Worm (Caenorhabditis elegans) whole organism, L4 larva: ENCODE results near the gene trpp-11.

Experiments used
- D1046.2 ChIP-seq: fragments of 200-800 bp; sonication (Bioruptor generic); IDR thresholded peaks from 2 replicates; pipeline ENCODE4 v1.3.6; 2022; ENCODE audit warnings: missing genetic modification characterization, missing compliant biosample characterization
- F10B5.3 ChIP-seq: sonication (generic microtip); optimal IDR thresholded peaks from 2 replicates; lab custom pipeline; 2016; ENCODE audit warnings: mild to moderate bottlenecking, missing genetic modification characterization, missing compliant biosample characterization
- R02D3.7 ChIP-seq: fragments of 150-350 bp; sonication (generic microtip); optimal IDR thresholded peaks from 3 replicates; lab custom pipeline; 2014; ENCODE audit warnings: missing biosample characterization, missing genetic modification characterization
- T20F7.1 ChIP-seq: fragments of 200-800 bp; sonication (Bioruptor generic); optimal IDR thresholded peaks from 2 replicates; lab custom pipeline; 2018; ENCODE audit warnings: mild to moderate bottlenecking, missing genetic modification characterization, missing compliant biosample characterization
- T26A8.4 ChIP-seq: fragments of 200-800 bp; sonication (Bioruptor generic); IDR thresholded peaks from 2 replicates; pipeline ENCODE4 v1.3.6; 2022; ENCODE audit warnings: missing genetic modification characterization, missing compliant biosample characterization
- Y105C5A.15 ChIP-seq: fragments of 200-800 bp; sonication (Bioruptor generic); IDR thresholded peaks from 2 replicates; pipeline ENCODE4 v1.3.6; 2022; ENCODE audit warnings: missing genetic modification characterization, missing compliant biosample characterization
- Y48G9A.11 ChIP-seq: fragments of 200-800 bp; sonication (Bioruptor generic); IDR thresholded peaks from 2 replicates; pipeline ENCODE4 v1.3.6; 2022; ENCODE audit warnings: missing genetic modification reagents, missing genetic modification characterization, missing compliant biosample characterization
- Y75B8A.6 ChIP-seq: fragments of 200-800 bp; sonication (Bioruptor generic); IDR thresholded peaks from 2 replicates; pipeline ENCODE4 v1.3.6; 2022; ENCODE audit warnings: missing genetic modification reagents, missing genetic modification characterization, missing compliant biosample characterization
- ZK337.2 ChIP-seq: fragments of 200-800 bp; sonication (Bioruptor generic); IDR thresholded peaks from 2 replicates; pipeline ENCODE4 v1.3.6; 2022; ENCODE audit warnings: missing genetic modification reagents, missing genetic modification characterization, missing compliant biosample characterization
- aha-1 ChIP-seq: fragments of 150-350 bp; peaks from one replicate; lab custom pipeline; 2014; ENCODE audit warnings: missing biosample characterization, missing genetic modification characterization
- aly-2 ChIP-seq: sonication (generic microtip); optimal IDR thresholded peaks from 2 replicates; lab custom pipeline; 2018; ENCODE audit warnings: missing biosample characterization, missing genetic modification characterization
- daf-12 ChIP-seq: fragments of 150-350 bp; optimal IDR thresholded peaks from 2 replicates; lab custom pipeline; 2014; ENCODE audit warnings: missing biosample characterization, missing genetic modification reagents, missing genetic modification characterization
- dpl-1 ChIP-seq: fragments of 150-350 bp; optimal IDR thresholded peaks from 2 replicates; lab custom pipeline; 2014; ENCODE audit warnings: missing biosample characterization, missing genetic modification reagents, missing genetic modification characterization
- dve-1 ChIP-seq: sonication (generic microtip); optimal IDR thresholded peaks from 2 replicates; lab custom pipeline; 2017; ENCODE audit warnings: antibody characterized with exemption, mild to moderate bottlenecking, missing genetic modification characterization, missing compliant biosample characterization; ENCODE audit not compliant: insufficient read depth
- fkh-10 ChIP-seq: fragments of 150-350 bp; optimal IDR thresholded peaks from 2 replicates; lab custom pipeline; 2014; ENCODE audit warnings: missing biosample characterization, missing genetic modification reagents, missing genetic modification characterization
- hlh-11 ChIP-seq: fragments of 200-800 bp; sonication (Bioruptor generic); optimal IDR thresholded peaks from 2 replicates; lab custom pipeline; 2018; ENCODE audit warnings: mild to moderate bottlenecking, missing genetic modification characterization, missing compliant biosample characterization
- hmg-1.1 ChIP-seq: fragments of 200-800 bp; sonication (Bioruptor generic); IDR thresholded peaks from 2 replicates; pipeline ENCODE4 v1.3.6; 2022; ENCODE audit warnings: missing genetic modification reagents, missing genetic modification characterization, missing compliant biosample characterization
- lim-7 ChIP-seq: fragments of 200-800 bp; sonication (Bioruptor generic); IDR thresholded peaks from 2 replicates; pipeline ENCODE4 v1.3.6; 2022; ENCODE audit warnings: missing genetic modification characterization, missing compliant biosample characterization
- lin-29 ChIP-seq: fragments of 200-800 bp; sonication (Bioruptor generic); IDR thresholded peaks from 2 replicates; pipeline ENCODE4 v1.3.6; 2022; ENCODE audit warnings: missing genetic modification reagents, missing genetic modification characterization, missing compliant biosample characterization
- lin-38 ChIP-seq: fragments of 200-800 bp; sonication (Bioruptor generic); IDR thresholded peaks from 2 replicates; pipeline ENCODE4 v1.3.6; 2022; ENCODE audit warnings: missing genetic modification reagents, missing genetic modification characterization, missing compliant biosample characterization
- lsy-2 ChIP-seq, 2 experiments: fragments of 150-350 bp in 1 of 2; sonication (generic microtip) in 1 of 2; optimal IDR thresholded peaks; 2 replicates each; lab custom pipeline; 2014 to 2017; ENCODE audit warnings: missing biosample characterization in 2 of 2, missing genetic modification characterization in 2 of 2
- madf-5 ChIP-seq, 2 experiments: fragments of 200-800 bp; sonication (Bioruptor generic); IDR thresholded peaks; 2 replicates each; pipeline ENCODE4 v1.3.6; 2022; ENCODE audit warnings: missing compliant biosample characterization in 2 of 2, missing genetic modification characterization in 2 of 2
- mes-2 ChIP-seq: sonication (generic microtip); optimal IDR thresholded peaks from 2 replicates; lab custom pipeline; 2016; ENCODE audit warnings: missing genotype, mild to moderate bottlenecking, missing genetic modification characterization, missing compliant biosample characterization; ENCODE audit not compliant: poor library complexity, severe bottlenecking
- nhr-28 ChIP-seq: fragments of 150-350 bp; optimal IDR thresholded peaks from 2 replicates; lab custom pipeline; 2014; ENCODE audit warnings: missing biosample characterization, missing genetic modification characterization
- nhr-76 ChIP-seq: fragments of 150-350 bp; optimal IDR thresholded peaks from 2 replicates; lab custom pipeline; 2014; ENCODE audit warnings: missing biosample characterization, missing genetic modification characterization
- pqm-1 ChIP-seq: sonication (generic microtip); optimal IDR thresholded peaks from 2 replicates; lab custom pipeline; 2017; ENCODE audit warnings: missing biosample characterization, missing genetic modification characterization
- set-16 ChIP-seq: fragments of 200-800 bp; sonication (Bioruptor generic); IDR thresholded peaks from 2 replicates; pipeline ENCODE4 v1.3.6; 2022; ENCODE audit warnings: missing genetic modification reagents, missing genetic modification characterization, missing compliant biosample characterization
- unc-39 ChIP-seq: sonication (generic microtip); optimal IDR thresholded peaks from 2 replicates; lab custom pipeline; 2017; ENCODE audit warnings: missing biosample characterization, missing genetic modification characterization
- unc-62 ChIP-seq, 3 experiments: fragments of 150-350 bp in 1 of 3; sonication (generic microtip); optimal IDR thresholded peaks in 2 of 3; peaks in 1 of 3; 1 replicate in 1 of 3; 2 replicates in 2 of 3; lab custom pipeline; 2014 to 2017; ENCODE audit warnings: missing biosample characterization in 3 of 3, missing genetic modification characterization in 3 of 3, missing genetic modification reagents in 3 of 3, missing genotype in 1 of 3
- zfp-2 ChIP-seq: sonication (generic microtip); optimal IDR thresholded peaks from 2 replicates; lab custom pipeline; 2016; ENCODE audit warnings: mild to moderate bottlenecking, missing genetic modification characterization, missing compliant biosample characterization

trpp-11 gene

DNA sequence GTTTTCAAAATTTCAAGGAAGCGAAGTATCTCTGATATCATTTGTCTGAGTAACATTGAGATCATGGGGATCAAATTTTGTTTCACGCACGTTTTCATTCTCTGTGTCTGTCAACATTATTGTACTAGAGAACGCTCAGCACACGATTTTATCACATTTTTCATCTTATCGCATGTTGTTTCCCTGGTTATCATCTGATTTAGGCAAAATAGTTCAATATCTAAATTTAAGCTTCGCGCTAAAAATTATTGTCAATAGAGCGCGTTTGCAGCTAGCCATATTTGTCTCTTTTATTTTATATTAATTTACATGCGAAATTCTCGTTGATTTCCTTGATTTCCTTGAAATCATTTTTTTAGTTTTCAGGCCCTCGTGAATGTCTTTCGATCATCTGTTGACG lies 50.5 kb downstream of the trpp-11 start, which contains the start of gene K02F3.2 (continued):
- TF ChIP-seq pqm-1 (peak; percentile 1), nhr-28 (peak; percentile 91), hlh-11 (tag; lab: Kevin White, UChicago) (peak; percentile 82)
- TF ChIP-seq, all 104 proteins: peak for 24

DNA sequence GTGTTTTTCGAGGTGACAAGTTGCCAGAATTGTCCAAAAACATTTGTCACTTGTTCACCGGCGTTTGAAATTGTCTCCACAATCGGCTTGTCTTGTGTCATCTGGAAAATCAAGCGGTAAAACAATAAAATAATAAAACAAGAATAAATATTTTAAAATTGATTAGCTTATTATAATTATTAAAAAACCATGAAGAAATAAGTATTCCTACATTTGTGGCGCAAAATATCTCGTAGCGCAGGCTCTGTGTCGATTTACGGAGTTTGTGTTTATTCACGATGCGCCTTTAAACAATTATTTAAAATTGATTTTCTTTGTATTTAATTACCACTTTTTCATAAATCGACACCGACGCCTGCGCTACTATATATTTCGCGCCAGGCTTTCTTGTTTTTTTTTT lies 57.4 kb downstream of the trpp-11 start, which contains the start of gene moma-1:
Gene moma-1, minus strand, starts transcription at position 101 of the 400 bp plus-strand sequence.
- TF ChIP-seq aha-1 = no peak
- TF ChIP-seq lin-38 (GFP tag; lab: Robert Waterston, UW) = peak; percentile 39; the same call in 1 of the 2 replicates
- TF ChIP-seq F10B5.3 (tag; lab: Kevin White, UChicago) = no peak
- TF ChIP-seq Y48G9A.11 (GFP tag; lab: Robert Waterston, UW) = peak; percentile 30; the same call in 1 of the 2 replicates

- no peak for TF ChIP-seq T26A8.4 (GFP tag; lab: Robert Waterston, UW)
- TF ChIP-seq lim-7 (GFP tag; lab: Robert Waterston, UW) = peak; percentile 18; the same call in 1 of the 2 replicates
- no peak for TF ChIP-seq hmg-1.1 (GFP tag; lab: Robert Waterston, UW)
- 0 out of 4 replicates have a peak, but pooled peaks of 1 of the 2 experiments have one; percentile 14 for TF ChIP-seq madf-5 (GFP tag; IDR thresholded peaks at IDR 0.05; lab: Robert Waterston, UW)
- TF ChIP-seq Y105C5A.15 (GFP tag; lab: Robert Waterston, UW) = no peak
- TF ChIP-seq daf-12 (tag; lab: Kevin White, UChicago) = no peak
- no peak for TF ChIP-seq zfp-2 (tag; lab: Kevin White, UChicago)
- TF ChIP-seq ZK337.2 = 0 out of 2 replicates have a peak, but pooled peaks have one; percentile 20
- TF ChIP-seq set-16 (GFP tag; lab: Robert Waterston, UW) = peak; percentile 94
- TF ChIP-seq Y75B8A.6 (GFP tag; lab: Robert Waterston, UW) = 0 out of 2 replicates have a peak, but pooled peaks have one; percentile 31
- TF ChIP-seq unc-62 (GFP tag; optimal IDR thresholded peaks at IDR 0.05 in 1 of 2; lab: Kevin White, UChicago) = peak in 1 of 2 experiments; percentile 74
- no peak for TF ChIP-seq unc-62 (tag; optimal IDR thresholded peaks at IDR 0.05; lab: Kevin White, UChicago)
These were observed 58.5 kb downstream of the trpp-11 start for ce11 chrIII:853414-853813.

- TF ChIP-seq lsy-2 (tag; optimal IDR thresholded peaks at IDR 0.05; lab: Kevin White, UChicago) (peak in 1 of 2 experiments; percentile 22), mes-2 (tag; lab: Kevin White, UChicago) (peak; percentile 39), dve-1 (tag; lab: Kevin White, UChicago) (no peak), D1046.2 (GFP tag; lab: Robert Waterston, UW) (no peak), Y48G9A.11 (GFP tag; lab: Robert Waterston, UW) (peak; percentile 74), set-16 (GFP tag; lab: Robert Waterston, UW) (no peak), dpl-1 (GFP tag; lab: Kevin White, UChicago) (peak; percentile 12), unc-39 (no peak), lin-29 (GFP tag; lab: Robert Waterston, UW) (no peak), R02D3.7 (tag; lab: Kevin White, UChicago) (peak; percentile 56), nhr-28 (no peak), T20F7.1 (peak; percentile 92), madf-5 (GFP tag; IDR thresholded peaks at IDR 0.05; lab: Robert Waterston, UW) (no peak)
These were observed 59.0 kb downstream of the trpp-11 start, which contains the start of the genes rnp-5 and tag-51 for ce11 chrIII:853859-854359. TSS of gene rnp-5 (minus strand) at chrIII:853909. TSS of gene tag-51 (plus strand) at chrIII:854221.

DNA sequence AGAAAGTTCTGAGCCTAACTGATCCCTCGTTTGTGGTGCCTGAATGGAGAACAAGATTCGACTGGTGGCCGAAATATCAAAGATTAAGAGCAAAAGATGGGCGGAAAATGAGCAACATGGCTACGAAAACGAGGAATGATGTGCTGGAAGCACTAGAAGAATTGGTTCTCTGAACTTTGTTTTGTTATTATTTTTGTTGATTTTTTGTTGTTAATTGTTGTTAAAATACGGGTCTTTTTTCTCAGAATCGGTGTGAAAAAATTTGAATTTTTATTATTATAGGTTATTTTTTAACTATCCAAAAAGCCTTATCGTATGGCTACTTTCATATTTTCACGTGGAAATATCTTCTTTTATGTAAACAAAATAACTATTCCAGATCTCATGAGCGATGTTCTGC lies 61.3 kb downstream of the trpp-11 start, which contains the start of gene K02F3.12:
Gene K02F3.12, plus strand, starts transcription at position 301 of the 400 bp plus-strand sequence.
- no peak for TF ChIP-seq aly-2

DNA sequence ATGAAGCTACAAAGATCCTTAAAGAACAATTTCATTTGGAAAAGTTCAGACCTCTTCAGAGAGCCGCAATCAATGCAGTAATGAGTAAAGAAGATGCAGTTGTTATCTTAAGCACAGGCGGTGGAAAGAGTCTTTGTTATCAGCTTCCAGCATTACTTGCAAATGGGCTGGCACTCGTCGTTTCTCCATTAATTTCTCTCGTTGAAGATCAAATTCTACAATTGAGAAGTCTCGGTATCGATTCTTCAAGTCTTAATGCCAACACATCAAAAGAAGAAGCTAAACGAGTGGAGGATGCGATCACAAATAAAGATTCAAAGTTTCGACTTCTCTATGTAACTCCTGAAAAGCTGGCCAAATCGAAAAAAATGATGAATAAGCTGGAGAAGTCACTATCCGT lies 62.0 kb downstream of the trpp-11 start:
- TF ChIP-seq hmg-1.1 (GFP tag; lab: Robert Waterston, UW) = no peak
- no peak for TF ChIP-seq fkh-10 (GFP tag; lab: Kevin White, UChicago)
- TF ChIP-seq nhr-76 (tag; lab: Kevin White, UChicago) = no peak
- peak; percentile 90 for TF ChIP-seq aha-1
